Fruit fly (Drosophila melanogaster) ovary, adult (tissue): ENCODE data around the gene CG10413.

Experiments used
- CG17801 ChIP-seq: fragments of 200-800 bp; optimal IDR thresholded peaks from 2 replicates; lab custom pipeline; 2019; ENCODE audit warnings: missing biosample characterization, mild to moderate bottlenecking, missing genetic modification characterization, moderate library complexity; ENCODE audit not compliant: partially characterized antibody

CG10413 gene

DNA sequence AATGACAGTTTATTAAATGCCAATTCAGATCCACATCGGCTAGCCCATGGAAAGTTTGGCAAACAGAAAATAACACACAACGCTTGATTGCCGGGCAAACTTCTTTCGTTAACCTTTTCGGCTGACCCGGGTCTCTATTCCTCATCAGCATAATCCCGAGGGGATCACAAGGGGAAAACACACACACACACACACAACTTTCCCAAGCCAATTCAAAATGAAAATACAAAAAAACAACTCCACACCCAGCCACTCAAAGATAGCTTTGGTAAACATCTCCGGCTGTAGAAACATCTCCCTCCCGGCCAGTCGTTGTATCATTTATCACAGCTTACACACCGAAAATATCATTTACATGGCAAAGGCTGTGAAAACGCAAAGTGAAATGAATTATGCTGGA is 15.1 kb upstream of the CG10413 start:
- no peak for TF ChIP-seq CG17801 (GFP tag; lab: Kevin White, UChicago)

DNA sequence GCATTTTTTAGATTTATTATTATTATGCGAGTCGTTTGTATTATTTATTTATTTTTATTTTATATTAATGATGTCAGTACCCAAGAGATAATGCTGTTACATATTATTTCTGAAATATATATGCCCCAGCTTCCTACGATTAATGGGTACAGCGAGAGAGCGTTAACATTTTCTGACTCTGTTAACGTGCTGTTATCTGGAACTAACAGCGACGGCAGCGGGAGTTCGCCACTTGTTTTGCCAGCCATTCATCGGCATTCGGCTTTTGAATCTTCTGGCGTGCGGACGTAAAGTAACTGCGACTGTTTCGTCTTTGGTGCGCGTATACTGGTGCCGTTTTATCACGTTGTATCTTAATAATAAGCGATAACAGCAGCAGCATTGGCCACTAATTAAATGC is 12.0 kb upstream of the CG10413 start, which contains the start of gene MESR3:
TSS of gene MESR3 (plus strand) at position 254 of the 400 bp plus-strand sequence.
- TF ChIP-seq CG17801 (GFP tag; lab: Kevin White, UChicago): peak; percentile 76

dm6 chr2L:18616019-18616418 is 11.0 kb upstream of the CG10413 start, which contains the start of gene IFT46:
Gene IFT46, minus strand, starts transcription at chr2L:18616106.
- no peak for TF ChIP-seq CG17801 (GFP tag; lab: Kevin White, UChicago)

DNA sequence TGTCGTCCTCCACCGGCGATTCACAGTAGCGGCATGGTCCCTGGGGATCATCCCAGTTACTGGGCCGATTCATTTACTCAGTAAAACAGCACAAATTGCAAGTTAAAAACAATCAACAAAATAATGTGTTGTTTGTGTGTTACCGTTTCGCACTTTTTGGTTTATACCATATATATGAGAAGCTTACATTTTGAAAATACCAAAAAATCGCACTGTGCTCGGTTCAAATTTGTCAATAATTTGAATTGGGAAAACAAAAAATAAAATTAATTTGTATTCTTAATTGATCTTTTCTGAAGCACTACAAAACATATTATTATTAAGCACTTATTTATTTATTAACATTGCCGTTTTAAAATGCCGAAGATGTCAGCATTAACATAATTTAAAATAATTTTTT is 7.1 kb upstream of the CG10413 start, which contains the start of gene Atac2:
TSS of gene Atac2 (minus strand) at position 144 of the 400 bp plus-strand sequence.
- TF ChIP-seq CG17801 (GFP tag; lab: Kevin White, UChicago): no peak

DNA sequence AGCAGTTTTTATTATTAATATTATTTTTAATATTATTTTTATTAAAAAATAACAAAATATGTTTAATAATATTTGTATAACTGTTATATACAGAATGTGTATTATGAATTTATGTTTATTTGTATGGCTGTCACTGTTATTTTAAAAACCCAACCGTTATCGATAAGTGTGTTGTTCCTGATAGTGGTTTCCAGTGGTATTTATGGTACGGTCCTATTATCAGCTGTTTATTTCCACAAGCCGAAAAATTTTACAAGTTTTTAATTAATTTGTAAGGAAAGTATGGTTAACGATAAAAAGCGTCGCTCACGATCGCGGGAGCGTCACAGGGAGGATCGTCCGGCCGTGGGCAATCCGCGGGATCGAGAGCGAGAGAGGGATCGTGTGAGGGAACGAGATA is 1.6 kb upstream of the CG10413 start, which contains the start of gene CG10333:
TSS of gene CG10333 (plus strand) at position 191 of the 400 bp plus-strand sequence.
- TF ChIP-seq CG17801 (GFP tag; lab: Kevin White, UChicago): no peak

DNA sequence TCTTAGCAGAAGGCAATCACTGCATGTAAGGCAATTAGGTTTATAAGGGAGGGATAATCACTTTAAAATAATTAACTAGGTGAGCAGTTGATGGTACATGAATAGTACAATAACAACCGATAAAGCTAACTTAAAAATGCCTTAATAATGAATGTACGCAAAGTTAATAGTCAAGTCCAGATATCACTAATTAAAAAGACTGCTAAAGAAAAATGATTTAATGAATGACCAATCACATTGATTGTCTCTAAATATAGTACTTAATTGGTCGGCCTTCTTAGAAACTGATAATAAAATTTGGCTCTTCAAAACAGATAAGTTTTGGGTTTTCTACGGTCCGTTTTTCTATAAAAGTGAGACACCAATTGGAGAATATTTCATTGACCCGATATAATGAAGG is 500 bp upstream of the CG10413 start, which contains the start of gene CG31789:
TSS of gene CG31789 (plus strand) at position 380 of the 400 bp plus-strand sequence.
- no peak for TF ChIP-seq CG17801 (GFP tag; lab: Kevin White, UChicago)

- TF ChIP-seq CG17801 (GFP tag; lab: Kevin White, UChicago): peak; percentile 16
These were observed 5.9 kb downstream of the CG10413 start for dm6 chr2L:18599152-18599551.

DNA sequence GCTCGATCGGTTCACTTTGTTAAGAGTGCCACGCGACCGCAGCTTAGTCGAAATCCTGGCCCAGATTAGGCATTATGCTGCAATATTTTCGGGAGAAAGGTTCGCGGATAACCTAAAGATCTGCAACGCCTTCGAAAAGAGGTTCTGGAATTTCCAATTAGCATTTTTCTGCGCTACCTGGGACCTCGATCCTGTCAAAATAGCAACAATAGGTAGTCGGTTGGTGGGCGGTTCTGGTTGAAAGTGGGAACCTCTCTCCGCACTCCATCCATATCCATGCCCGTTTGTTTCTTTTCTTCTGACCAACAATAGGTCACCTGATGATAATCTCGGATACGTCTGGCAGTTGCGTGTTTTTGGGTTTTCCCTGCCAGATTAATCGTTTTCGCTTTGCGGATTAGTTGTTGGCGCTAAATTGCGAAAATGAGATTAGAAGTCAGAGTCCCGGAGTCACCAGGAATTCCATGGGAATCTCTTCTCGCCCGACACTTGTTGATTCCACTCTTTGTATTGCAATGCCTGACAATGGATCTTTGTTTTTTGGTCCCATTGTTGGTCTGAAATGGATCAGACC is 6.8 kb downstream of the CG10413 start:
- no peak for TF ChIP-seq CG17801 (GFP tag; lab: Kevin White, UChicago)

DNA sequence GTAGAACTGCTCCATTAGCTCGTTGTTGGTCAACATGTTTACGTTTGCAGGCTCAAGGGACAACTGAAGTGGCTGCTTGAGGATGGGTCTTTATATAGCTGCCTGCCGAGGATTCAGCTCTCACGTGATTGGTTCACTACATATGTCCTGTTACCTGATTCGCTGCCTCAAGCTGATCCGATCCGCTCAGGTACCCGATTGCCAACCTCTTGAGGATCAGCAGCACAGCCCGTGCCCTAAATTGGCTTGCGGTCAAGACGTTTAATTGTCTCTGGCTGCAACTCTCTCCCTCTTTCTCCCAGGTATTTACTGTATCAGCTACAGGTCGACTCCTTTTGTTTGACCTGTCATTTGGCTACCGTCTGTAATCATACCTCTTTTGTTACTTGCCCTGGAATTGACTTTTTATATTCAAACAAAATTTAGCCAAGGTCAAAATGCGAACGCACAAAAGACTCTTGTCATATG is 8.1 kb downstream of the CG10413 start, which contains the start of gene amos:
TSS of gene amos (minus strand) at position 51 of the 468 bp plus-strand sequence.
- no peak for TF ChIP-seq CG17801 (GFP tag; lab: Kevin White, UChicago)

dm6 chr2L:18590942-18591257 is 14.1 kb downstream of the CG10413 start:
- no peak for TF ChIP-seq CG17801 (GFP tag; lab: Kevin White, UChicago)

- no peak for TF ChIP-seq CG17801 (GFP tag; lab: Kevin White, UChicago)
These were observed 14.7 kb downstream of the CG10413 start, which contains the start of the genes Pde11 and CG15160 for dm6 chr2L:18590100-18590941. Gene Pde11, minus strand, starts transcription at chr2L:18590342. Gene CG15160, plus strand, starts transcription at chr2L:18590891.

dm6 chr2L:18584617-18585016 is 20.4 kb downstream of the CG10413 start:
- TF ChIP-seq CG17801 (GFP tag; lab: Kevin White, UChicago): no peak

- no peak for TF ChIP-seq CG17801 (GFP tag; lab: Kevin White, UChicago)
These were observed 28.8 kb downstream of the CG10413 start for dm6 chr2L:18576250-18576649.

dm6 chr2L:18572428-18573136 is 32.5 kb downstream of the CG10413 start:
- TF ChIP-seq CG17801 (GFP tag; lab: Kevin White, UChicago): no peak
